Worm (Caenorhabditis elegans): ENCODE data around the gene B0294.1.
A peak's percentile ranks its signal among the peaks of the same experiment; 100 is the strongest.

The B0294.1 gene

ce11 chrX:1897243-1897642, at the start of gene B0294.1:
TSS of gene B0294.1 (minus strand) at chrX:1897343.
- TF ChIP-seq dsc-1 (tag; optimal IDR thresholded peaks at IDR 0.05) (peak; percentile 31), ztf-11 (tag; optimal IDR thresholded peaks at IDR 0.05) (no peak)

ce11 chrX:1939887-1940286, 42.7 kb upstream of the B0294.1 start, which contains the start of gene Y59E1A.4:
TSS of gene Y59E1A.4 (minus strand) at chrX:1939987.
- TF ChIP-seq zip-4 (GFP tag; optimal IDR thresholded peaks at IDR 0.05) (no peak), nhr-19 (GFP tag; conservative IDR thresholded peaks at IDR 0.05) (no peak), dsc-1 (tag; optimal IDR thresholded peaks at IDR 0.05) (no peak), nhr-90 (tag; optimal IDR thresholded peaks at IDR 0.05; ENCODE audit: poor library complexity) (no peak), C34B4.2 (tag; optimal IDR thresholded peaks at IDR 0.05) (no peak), mab-9 (GFP tag; IDR thresholded peaks at IDR 0.05) (no peak), nhr-237 (tag; optimal IDR thresholded peaks at IDR 0.05) (no peak), unc-30 (tag; optimal IDR thresholded peaks at IDR 0.05) (no peak), F16B12.6 (tag; optimal IDR thresholded peaks at IDR 0.05) (no peak), hlh-17 (GFP tag; optimal IDR thresholded peaks at IDR 0.05; ENCODE audit: borderline replicate concordance) (no peak), Y116A8C.19 (tag; optimal IDR thresholded peaks at IDR 0.05; ENCODE audit: borderline replicate concordance) (no peak)

ce11 chrX:1939248-1939647, 42.1 kb upstream of the B0294.1 start:
- TF ChIP-seq fkh-10 (GFP tag; optimal IDR thresholded peaks at IDR 0.05) (no peak), F16B12.6 (tag; optimal IDR thresholded peaks at IDR 0.05) (no peak), pax-3 (tag; optimal IDR thresholded peaks at IDR 0.05) (no peak), mef-2 (tag; optimal IDR thresholded peaks at IDR 0.05) (no peak), efl-1 (optimal IDR thresholded peaks at IDR 0.05) (no peak), efl-1 (GFP tag; optimal IDR thresholded peaks at IDR 0.05 in 1 of 2) (peak in 1 of 2 experiments; percentile 70)

ce11 chrX:1935438-1935837, 38.3 kb upstream of the B0294.1 start:
- TF ChIP-seq tbx-2 (tag; optimal IDR thresholded peaks at IDR 0.05) = no peak
- no peak for TF ChIP-seq lin-15B (tag; optimal IDR thresholded peaks at IDR 0.05)
- TF ChIP-seq ztf-4 (tag; optimal IDR thresholded peaks at IDR 0.05) = no peak
- TF ChIP-seq ceh-8 (GFP tag; optimal IDR thresholded peaks at IDR 0.05) = no peak
- no peak for TF ChIP-seq egl-27 (tag; optimal IDR thresholded peaks at IDR 0.05)
- no peak for TF ChIP-seq nhr-84 (tag; optimal IDR thresholded peaks at IDR 0.05)
- no peak for TF ChIP-seq swsn-7 (tag; optimal IDR thresholded peaks at IDR 0.05)
- TF ChIP-seq ceh-90 (tag; optimal IDR thresholded peaks at IDR 0.05) = no peak
- no peak for TF ChIP-seq mef-2 (tag; optimal IDR thresholded peaks at IDR 0.05)
- TF ChIP-seq fkh-8 (tag; optimal IDR thresholded peaks at IDR 0.05) = no peak
- TF ChIP-seq nhr-90 (tag; optimal IDR thresholded peaks at IDR 0.05; ENCODE audit: poor library complexity) = no peak
- no peak for TF ChIP-seq efl-3 (GFP tag; optimal IDR thresholded peaks at IDR 0.05)
- TF ChIP-seq mab-9 (GFP tag; IDR thresholded peaks at IDR 0.05) = no peak
- no peak for TF ChIP-seq nhr-237 (tag; optimal IDR thresholded peaks at IDR 0.05)
- TF ChIP-seq isw-1 (GFP tag; IDR thresholded peaks at IDR 0.05) = no peak
- no peak for TF ChIP-seq hlh-17 (GFP tag; optimal IDR thresholded peaks at IDR 0.05; ENCODE audit: borderline replicate concordance)

ce11 chrX:1924138-1924537, 27.0 kb upstream of the B0294.1 start, which contains the start of gene ZC53.2:
TSS of gene ZC53.2 (minus strand) at chrX:1924238.
- TF ChIP-seq rnt-1 (tag; optimal IDR thresholded peaks at IDR 0.05) (no peak), lin-39 (tag; optimal IDR thresholded peaks at IDR 0.05) (no peak), ama-1 (optimal IDR thresholded peaks at IDR 0.05) (no peak), unc-86 (tag; optimal IDR thresholded peaks at IDR 0.05) (no peak), mdl-1 (tag; optimal IDR thresholded peaks at IDR 0.05) (no peak), aly-2 (tag; optimal IDR thresholded peaks at IDR 0.05) (no peak), jun-1 (tag; optimal IDR thresholded peaks at IDR 0.05) (no peak), unc-62 (GFP tag; optimal IDR thresholded peaks at IDR 0.05) (no peak)

Data from whole organism, L1 larva.